Fruit fly (Drosophila melanogaster): ENCODE data around the gene CG12093.

The CG12093 gene

DNA sequence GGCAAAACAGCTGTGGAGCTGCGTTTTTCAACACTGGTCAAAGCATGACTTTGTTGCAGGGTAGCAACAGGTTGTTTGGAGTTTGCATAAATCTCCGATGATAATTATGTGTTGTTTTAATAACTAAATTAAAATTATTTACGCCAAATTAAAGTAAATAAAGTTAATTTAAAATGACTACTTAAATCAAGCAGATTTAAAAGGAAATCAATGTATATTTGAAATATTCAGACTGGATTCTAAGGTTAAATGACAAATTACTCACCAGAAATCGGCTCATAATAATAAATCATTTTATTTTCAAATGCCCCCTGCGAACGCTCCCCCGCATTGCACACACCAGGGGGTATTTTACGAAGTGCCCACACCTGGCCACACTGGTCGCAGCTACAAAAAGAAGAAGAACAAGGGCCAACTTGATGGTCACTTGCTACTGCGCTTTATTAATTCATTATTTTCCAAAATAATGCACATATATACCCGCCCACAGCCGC is at the start of gene CG12093, which contains the start of gene Atg2 (continued):
- peak; percentile 92 for TF ChIP-seq Oli (tag; optimal IDR thresholded peaks at IDR 0.05)
- peak; percentile 88 for TF ChIP-seq CG14050 (GFP tag; IDR thresholded peaks at IDR 0.05)
- peak; percentile 92 for TF ChIP-seq Chrac-16 (GFP tag; optimal IDR thresholded peaks at IDR 0.05)
- peak; percentile 98 for TF ChIP-seq CG17361 (GFP tag; IDR thresholded peaks at IDR 0.05)
- TF ChIP-seq slou (GFP tag; optimal IDR thresholded peaks at IDR 0.05), result peak; percentile 90
- no peak for TF ChIP-seq tna (GFP tag; IDR thresholded peaks at IDR 0.05; ENCODE audit: partially characterized antibody)
- TF ChIP-seq mirr (GFP tag; optimal IDR thresholded peaks at IDR 0.05), result peak; percentile 62
- TF ChIP-seq wek (GFP tag; optimal IDR thresholded peaks at IDR 0.05), result peak; percentile 49
- TF ChIP-seq CG10147 (GFP tag; optimal IDR thresholded peaks at IDR 0.05), result peak; percentile 83
- peak; percentile 78 for TF ChIP-seq CG11723 (GFP tag; optimal IDR thresholded peaks at IDR 0.05)
- peak; percentile 81 for TF ChIP-seq CG10979 (tag; optimal IDR thresholded peaks at IDR 0.05)
- TF ChIP-seq CG8089 (GFP tag; optimal IDR thresholded peaks at IDR 0.05), result peak; percentile 41
- TF ChIP-seq inv (GFP tag; IDR thresholded peaks at IDR 0.05; ENCODE audit: partially characterized antibody), result no peak
- TF ChIP-seq CG8765 (GFP tag; IDR thresholded peaks at IDR 0.05), result peak; percentile 85; the same call in 1 of the 2 replicates
- peak; percentile 84 for TF ChIP-seq CG17612 (GFP tag; IDR thresholded peaks at IDR 0.05)
- TF ChIP-seq Xbp1 (GFP tag; optimal IDR thresholded peaks at IDR 0.05), result peak; percentile 97
- TF ChIP-seq CG31388 (GFP tag; optimal IDR thresholded peaks at IDR 0.05), result peak; percentile 52
- no peak for TF ChIP-seq CG31365 (tag; optimal IDR thresholded peaks at IDR 0.05)
- TF ChIP-seq al (GFP tag; IDR thresholded peaks at IDR 0.05), result peak; percentile 93
- peak; percentile 79 for TF ChIP-seq maf-S (GFP tag; optimal IDR thresholded peaks at IDR 0.05)
- peak; percentile 95 for TF ChIP-seq Med (GFP tag)
- peak; percentile 96 for TF ChIP-seq CG3847 (GFP tag; IDR thresholded peaks at IDR 0.05)
- TF ChIP-seq Dp (GFP tag; optimal IDR thresholded peaks at IDR 0.05), result peak; percentile 41
- TF ChIP-seq ase (GFP tag; IDR thresholded peaks at IDR 0.05), result peak; percentile 93
- peak; percentile 78 for TF ChIP-seq Camta (GFP tag; optimal IDR thresholded peaks at IDR 0.05)
- TF ChIP-seq CG11247 (GFP tag; IDR thresholded peaks at IDR 0.05), result peak; percentile 94
- TF ChIP-seq CG14441 (GFP tag; IDR thresholded peaks at IDR 0.05), result peak; percentile 93
- peak; percentile 94 for TF ChIP-seq Atf6 (GFP tag; IDR thresholded peaks at IDR 0.05)
- TF ChIP-seq Fer2 (tag; optimal IDR thresholded peaks at IDR 0.05), result peak; percentile 88
- TF ChIP-seq CG4424 (GFP tag; optimal IDR thresholded peaks at IDR 0.05), result peak; percentile 92
- TF ChIP-seq CG5953 (GFP tag; IDR thresholded peaks at IDR 0.05), result peak; percentile 81
- TF ChIP-seq ham (GFP tag; IDR thresholded peaks at IDR 0.05), result peak; percentile 82
- TF ChIP-seq ab (GFP tag; optimal IDR thresholded peaks at IDR 0.05), result peak; percentile 76
- 0 out of 3 replicates have a peak, but pooled peaks have one; percentile 21 for TF ChIP-seq CG6791 (GFP tag; IDR thresholded peaks at IDR 0.05; ENCODE audit: partially characterized antibody)
- TF ChIP-seq BtbVII (GFP tag; optimal IDR thresholded peaks at IDR 0.05), result peak; percentile 74
- TF ChIP-seq CG9797 (GFP tag; optimal IDR thresholded peaks at IDR 0.05), result peak; percentile 83
- TF ChIP-seq dmrt99B (tag; optimal IDR thresholded peaks at IDR 0.05), result peak; percentile 91
- TF ChIP-seq CG15514 (GFP tag; optimal IDR thresholded peaks at IDR 0.05), result peak; percentile 72
- TF ChIP-seq Awh (GFP tag; IDR thresholded peaks at IDR 0.05), result peak; percentile 92
- peak; percentile 67 for TF ChIP-seq CG8290 (GFP tag; optimal IDR thresholded peaks at IDR 0.05)
- peak; percentile 67 to 85 for TF ChIP-seq CG8290 (tag; optimal IDR thresholded peaks at IDR 0.05)
- TF ChIP-seq tup (GFP tag; optimal IDR thresholded peaks at IDR 0.05), result peak; percentile 67
- TF ChIP-seq emc (GFP tag; optimal IDR thresholded peaks at IDR 0.05), result peak; percentile 52
- peak; percentile 55 for TF ChIP-seq Hey (tag; optimal IDR thresholded peaks at IDR 0.05)
- no peak for TF ChIP-seq D (optimal IDR thresholded peaks at IDR 0.05)
- TF ChIP-seq D (GFP tag; optimal IDR thresholded peaks at IDR 0.05), result peak; percentile 82
- no peak for TF ChIP-seq btn (GFP tag; optimal IDR thresholded peaks at IDR 0.05)
- TF ChIP-seq Vsx1 (GFP tag; optimal IDR thresholded peaks at IDR 0.05), result peak; percentile 84
- peak; percentile 47 for TF ChIP-seq Elba2 (GFP tag; optimal IDR thresholded peaks at IDR 0.05)
- peak; percentile 94 for TF ChIP-seq CG9215 (GFP tag; IDR thresholded peaks at IDR 0.05)
- peak; percentile 71 for TF ChIP-seq shn (GFP tag; optimal IDR thresholded peaks at IDR 0.05)
